Worm (Caenorhabditis elegans) whole organism, midembryonic: Measurements from ENCODE around the gene Y38F1A.8.

Source experiments
- cog-1 ChIP-seq: sonication (generic microtip); optimal IDR thresholded peaks from 2 replicates; lab custom pipeline; 2016; ENCODE audit warnings: missing genetic modification characterization, missing compliant biosample characterization
- flt-1 ChIP-seq: fragments of 200-800 bp; sonication (Bioruptor generic); IDR thresholded peaks from 2 replicates; pipeline ENCODE4 v1.3.6; 2022; ENCODE audit warnings: missing genetic modification characterization, missing compliant biosample characterization
- klf-2 ChIP-seq: fragments of 200-800 bp; sonication (Bioruptor generic); conservative IDR thresholded peaks from 2 replicates; pipeline ENCODE4 v1.3.6; 2022; ENCODE audit warnings: missing genetic modification reagents, missing genetic modification characterization, missing compliant biosample characterization
- ref-1 ChIP-seq: fragments of 200-800 bp; sonication (Bioruptor generic); conservative IDR thresholded peaks from 2 replicates; pipeline ENCODE4 v1.3.6; 2022; ENCODE audit warnings: missing genetic modification reagents, missing genetic modification characterization, missing compliant biosample characterization
- tab-1 ChIP-seq: fragments of 200-800 bp; sonication (Bioruptor generic); IDR thresholded peaks from 2 replicates; pipeline ENCODE4 v1.3.6; 2022; ENCODE audit warnings: missing genetic modification characterization, missing compliant biosample characterization
- ztf-23 ChIP-seq: fragments of 200-800 bp; sonication (Bioruptor generic); IDR thresholded peaks from 2 replicates; pipeline ENCODE4 v1.3.6; 2022; ENCODE audit warnings: missing genetic modification reagents, missing genetic modification characterization, missing compliant biosample characterization
- ztf-29 ChIP-seq: fragments of 200-800 bp; sonication (Bioruptor generic); IDR thresholded peaks from 2 replicates; pipeline ENCODE4 v1.3.6; 2022; ENCODE audit warnings: missing genetic modification reagents, missing genetic modification characterization, missing compliant biosample characterization

- TF ChIP-seq klf-2 (GFP tag; lab: Robert Waterston, UW) (no peak), tab-1 (GFP tag; lab: Robert Waterston, UW) (no peak), flt-1 (GFP tag; lab: Robert Waterston, UW) (no peak), ref-1 (no peak), ztf-23 (GFP tag; lab: Robert Waterston, UW) (no peak), ztf-29 (no peak), cog-1 (tag; lab: Kevin White, UChicago) (no peak)
These were observed 38.9 kb downstream of the Y38F1A.8 start for ce11 chrII:12961743-12962142.
